Fruit fly (Drosophila melanogaster) whole organism: ENCODE measurements around the gene mal.

ENCODE experiments used
- CG8478 ChIP-seq: fragments of >200 bp; optimal IDR thresholded peaks from 2 replicates; lab custom pipeline; 2018; ENCODE audit warnings: inconsistent platforms
- Dll ChIP-seq: fragments of >200 bp; optimal IDR thresholded peaks from 2 replicates; lab custom pipeline; 2017
- EcR ChIP-seq, 2 experiments: fragments of >200 bp; optimal IDR thresholded peaks; 2 replicates each; lab custom pipeline; 2017; ENCODE audit warnings: missing biosample characterization in 2 of 2, missing genetic modification characterization in 2 of 2, missing genetic modification reagents in 2 of 2
- pan ChIP-seq: fragments of >200 bp; optimal IDR thresholded peaks from 2 replicates; lab custom pipeline; 2017
- psq ChIP-seq: fragments of >200 bp; optimal IDR thresholded peaks from 2 replicates; lab custom pipeline; 2017
- usp ChIP-seq: fragments of >200 bp; optimal IDR thresholded peaks from 2 replicates; lab custom pipeline; 2017; ENCODE audit warnings: missing biosample characterization, missing genetic modification characterization, mixed read lengths

DNA sequence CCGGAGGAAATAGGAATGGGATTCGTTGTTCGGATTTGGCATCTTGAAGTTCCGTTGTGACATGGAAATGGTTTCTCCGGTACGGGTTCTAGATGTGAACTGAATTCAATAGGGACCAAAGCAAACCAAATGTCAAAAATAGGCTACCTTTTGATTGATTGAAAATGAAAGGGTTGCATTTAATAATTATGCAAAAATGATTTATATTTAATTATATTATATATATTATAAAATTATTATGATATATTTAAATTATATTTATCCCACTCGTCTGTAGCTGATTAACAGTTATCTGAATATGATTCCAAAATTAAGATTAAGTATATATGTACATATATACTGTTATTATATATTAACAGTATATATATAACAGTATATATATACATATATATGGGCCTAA is 38.8 kb upstream of the mal start, which contains the start of gene jb:
- TF ChIP-seq CG8478 (lab: Kevin White, UChicago), result no peak
- TF ChIP-seq pan (lab: Kevin White, UChicago), result no peak
- no peak for TF ChIP-seq usp (GFP tag; lab: Kevin White, UChicago)
- no peak for TF ChIP-seq EcR (GFP tag; optimal IDR thresholded peaks at IDR 0.05; lab: Kevin White, UChicago)
- TF ChIP-seq Dll (lab: Kevin White, UChicago), result no peak
- TF ChIP-seq psq (lab: Kevin White, UChicago), result no peak
